Fruit fly (Drosophila melanogaster): ENCODE measurements around the gene CG10581.

DNA sequence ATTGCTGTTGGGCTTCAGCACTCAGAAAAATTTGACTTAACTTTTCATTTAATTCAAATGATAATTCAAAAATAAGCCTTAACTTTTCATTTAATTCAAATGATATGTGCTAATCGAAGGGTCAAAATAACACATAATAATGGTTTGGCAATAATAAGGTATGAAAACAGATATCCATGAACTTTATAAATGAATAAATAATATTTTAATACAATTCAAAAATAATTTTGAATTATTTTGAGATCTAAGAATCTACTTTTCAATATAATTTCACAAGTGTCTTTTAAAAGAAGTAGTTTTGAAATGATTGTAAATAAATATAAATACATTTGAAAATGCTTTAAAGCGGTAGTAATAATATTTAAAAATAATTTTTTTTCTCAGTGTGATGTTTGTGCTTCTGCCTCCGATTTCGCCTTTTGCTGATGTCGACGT lies 47.1 kb downstream of the CG10581 start:
- no peak for TF ChIP-seq CG8478 (optimal IDR thresholded peaks at IDR 0.05)
- TF ChIP-seq CTCF (optimal IDR thresholded peaks at IDR 0.05) = no peak

Measured in S2 (cell line).